Worm (Caenorhabditis elegans): Measurements from ENCODE around the gene odr-8.

odr-8 gene

ce11 chrIV:6585397-6585921, 3.0 kb upstream of the odr-8 start, which contains the start of the genes F38A5.2 and dnj-11 (continued):
- TF ChIP-seq lin-29 (GFP tag; IDR thresholded peaks at IDR 0.05), result no peak
- TF ChIP-seq Y105C5A.15 (GFP tag; IDR thresholded peaks at IDR 0.05), result no peak
- 0 out of 2 replicates have a peak, but pooled peaks have one; percentile 41 for TF ChIP-seq hmg-1.1 (GFP tag; IDR thresholded peaks at IDR 0.05)
- peak; percentile 80 for TF ChIP-seq dpl-1 (GFP tag; optimal IDR thresholded peaks at IDR 0.05)
- TF ChIP-seq R02D3.7 (tag; optimal IDR thresholded peaks at IDR 0.05), result no peak
- peak; percentile 66 for TF ChIP-seq snpc-1.2 (GFP tag; IDR thresholded peaks at IDR 0.05)
- TF ChIP-seq mes-2 (tag; optimal IDR thresholded peaks at IDR 0.05; ENCODE audit: poor library complexity, severe bottlenecking), result peak; percentile 89
- TF ChIP-seq madf-9 (GFP tag; conservative IDR thresholded peaks at IDR 0.05), result no peak
- peak; percentile 38 for TF ChIP-seq fkh-10 (GFP tag; optimal IDR thresholded peaks at IDR 0.05)
- TF ChIP-seq hlh-11 (tag; optimal IDR thresholded peaks at IDR 0.05), result peak; percentile 58
- TF ChIP-seq tra-1 (GFP tag; IDR thresholded peaks at IDR 0.05), result 0 out of 2 replicates have a peak, but pooled peaks have one; percentile 12
- TF ChIP-seq ceh-20 (GFP tag; IDR thresholded peaks at IDR 0.05), result peak; percentile 31; the same call in 1 of the 2 replicates
- no peak for TF ChIP-seq daf-16 (GFP tag; optimal IDR thresholded peaks at IDR 0.05)
- peak; percentile 23 for TF ChIP-seq daf-16 (tag; optimal IDR thresholded peaks at IDR 0.05)
- TF ChIP-seq dmd-6 (GFP tag; IDR thresholded peaks at IDR 0.05), result peak; percentile 34; the same call in 1 of the 2 replicates
- peak; percentile 84 for TF ChIP-seq mep-1 (tag; optimal IDR thresholded peaks at IDR 0.05)
- no peak for TF ChIP-seq Y5F2A.4 (GFP tag; optimal IDR thresholded peaks at IDR 0.05)
- TF ChIP-seq aha-1 (tag), result peak; percentile 95
- TF ChIP-seq nhr-77 (tag; optimal IDR thresholded peaks at IDR 0.05), result peak; percentile 67
- peak; percentile 59 for TF ChIP-seq nhr-28 (tag; optimal IDR thresholded peaks at IDR 0.05)
- TF ChIP-seq jun-1 (tag; optimal IDR thresholded peaks at IDR 0.05), result no peak
- no peak for TF ChIP-seq F44E2.7 (GFP tag; IDR thresholded peaks at IDR 0.05)
- TF ChIP-seq tag-97 (GFP tag; IDR thresholded peaks at IDR 0.05), result no peak
- TF ChIP-seq set-16 (GFP tag; IDR thresholded peaks at IDR 0.05), result no peak
- TF ChIP-seq ama-1 (optimal IDR thresholded peaks at IDR 0.05), result no peak
- peak; percentile 26 for TF ChIP-seq duxl-1 (tag; optimal IDR thresholded peaks at IDR 0.05; ENCODE audit: poor library complexity)

ce11 chrIV:6581658-6582057, 846 bp downstream of the odr-8 start:
- peak; percentile 59 for TF ChIP-seq aha-1 (tag)
- TF ChIP-seq unc-62 (GFP tag; optimal IDR thresholded peaks at IDR 0.05 in 1 of 2), result peak in 1 of 2 experiments; percentile 94
- TF ChIP-seq unc-62 (tag; optimal IDR thresholded peaks at IDR 0.05), result no peak
- no peak for TF ChIP-seq nhr-76 (tag; optimal IDR thresholded peaks at IDR 0.05)

- TF ChIP-seq F26F4.8 (GFP tag; conservative IDR thresholded peaks at IDR 0.05) (no peak), attf-4 (tag; optimal IDR thresholded peaks at IDR 0.05) (no peak), spr-3 (GFP tag; optimal IDR thresholded peaks at IDR 0.05) (no peak), daf-12 (tag; optimal IDR thresholded peaks at IDR 0.05) (no peak), ceh-32 (tag; optimal IDR thresholded peaks at IDR 0.05; ENCODE audit: poor library complexity) (no peak), ctbp-1 (GFP tag; IDR thresholded peaks at IDR 0.05) (no peak), arid-1 (GFP tag; conservative IDR thresholded peaks at IDR 0.05) (no peak), nhr-77 (tag; optimal IDR thresholded peaks at IDR 0.05) (no peak), D1046.2 (GFP tag; IDR thresholded peaks at IDR 0.05) (no peak), mep-1 (tag; optimal IDR thresholded peaks at IDR 0.05) (no peak)
These were observed 4.6 kb downstream of the odr-8 start, which contains the start of gene C43G2.3 for ce11 chrIV:6577914-6578313. C43G2.3 (plus strand) TSS chrIV:6578214.

DNA sequence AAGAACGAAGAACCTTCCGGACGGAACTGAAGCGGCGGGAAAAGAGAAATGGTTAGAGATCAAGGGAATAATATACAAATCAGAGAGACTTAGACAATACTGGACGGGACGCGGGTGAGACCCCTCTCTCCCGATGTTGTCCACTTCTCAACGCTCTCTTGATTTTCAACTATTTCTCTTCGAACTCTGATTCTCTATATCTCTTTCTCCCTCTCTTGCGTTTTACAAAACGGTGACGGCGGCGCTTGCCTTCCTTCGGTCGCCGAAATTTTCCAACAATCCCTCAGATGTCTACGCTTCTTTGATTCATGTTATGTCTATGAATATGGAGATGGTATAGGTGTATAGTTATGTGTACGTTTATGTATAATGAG, 5.8 kb downstream of the odr-8 start:
- TF ChIP-seq nhr-28 (tag; optimal IDR thresholded peaks at IDR 0.05) (peak; percentile 67), dmd-6 (GFP tag; IDR thresholded peaks at IDR 0.05) (peak; percentile 19; the same call in 1 of the 2 replicates), mxl-3 (GFP tag; optimal IDR thresholded peaks at IDR 0.05) (peak; percentile 30), pha-4 (GFP tag; IDR thresholded peaks at IDR 0.05) (no peak), pha-4 (tag; optimal IDR thresholded peaks at IDR 0.05) (peak; percentile 32), mdl-1 (tag; optimal IDR thresholded peaks at IDR 0.05) (peak in 1 of 2 experiments; percentile 36), mep-1 (tag; optimal IDR thresholded peaks at IDR 0.05) (peak; percentile 65), nhr-6 (tag; optimal IDR thresholded peaks at IDR 0.05) (peak; percentile 30), lsy-2 (tag; optimal IDR thresholded peaks at IDR 0.05) (peak in 1 of 2 experiments; percentile 27), nhr-25 (tag; optimal IDR thresholded peaks at IDR 0.05; ENCODE audit: borderline replicate concordance, insufficient read depth) (peak; percentile 63), madf-9 (GFP tag; conservative IDR thresholded peaks at IDR 0.05) (peak; percentile 49; the same call in 1 of the 2 replicates), duxl-1 (tag; optimal IDR thresholded peaks at IDR 0.05; ENCODE audit: poor library complexity) (no peak), ztf-11 (tag; optimal IDR thresholded peaks at IDR 0.05) (no peak), ceh-32 (tag; optimal IDR thresholded peaks at IDR 0.05; ENCODE audit: poor library complexity) (no peak), F37D6.2 (tag; optimal IDR thresholded peaks at IDR 0.05) (no peak), lir-3 (tag; optimal IDR thresholded peaks at IDR 0.05) (no peak)
